Worm (Caenorhabditis elegans): ENCODE results near the gene C44C10.5.

The C44C10.5 gene

DNA sequence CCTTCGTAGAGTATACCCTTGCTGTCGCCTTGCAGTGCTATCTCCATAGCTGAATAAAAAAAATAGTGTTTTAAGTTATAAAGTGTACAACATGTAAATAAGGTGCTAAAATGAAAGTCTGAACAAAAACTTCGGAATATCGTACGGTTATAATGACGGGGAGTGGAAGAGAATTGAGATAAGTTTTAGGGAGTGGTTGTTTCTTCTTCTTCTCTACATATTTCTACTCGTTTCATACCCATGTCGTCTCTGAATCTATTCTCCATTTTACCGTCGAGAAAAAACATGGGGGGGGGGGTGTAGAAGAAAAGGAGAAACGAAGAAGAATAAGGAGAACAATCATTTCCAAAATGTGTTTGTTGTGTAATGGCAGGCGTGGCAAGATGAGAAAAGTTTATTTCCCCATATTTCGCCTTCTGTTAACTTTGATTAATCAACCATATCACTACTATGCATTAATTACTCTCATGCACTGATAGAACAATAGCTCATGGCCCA is 26.2 kb downstream of the C44C10.5 start, which contains the start of gene C44C10.9:
TSS of gene C44C10.9 (minus strand) at position 51 of the 498 bp plus-strand sequence.
- TF ChIP-seq nhr-25 (tag; optimal IDR thresholded peaks at IDR 0.05) (peak; percentile 42), lsy-2 (tag; optimal IDR thresholded peaks at IDR 0.05) (no peak), blmp-1 (tag; optimal IDR thresholded peaks at IDR 0.05; ENCODE audit: insufficient read depth) (peak; percentile 28)

DNA sequence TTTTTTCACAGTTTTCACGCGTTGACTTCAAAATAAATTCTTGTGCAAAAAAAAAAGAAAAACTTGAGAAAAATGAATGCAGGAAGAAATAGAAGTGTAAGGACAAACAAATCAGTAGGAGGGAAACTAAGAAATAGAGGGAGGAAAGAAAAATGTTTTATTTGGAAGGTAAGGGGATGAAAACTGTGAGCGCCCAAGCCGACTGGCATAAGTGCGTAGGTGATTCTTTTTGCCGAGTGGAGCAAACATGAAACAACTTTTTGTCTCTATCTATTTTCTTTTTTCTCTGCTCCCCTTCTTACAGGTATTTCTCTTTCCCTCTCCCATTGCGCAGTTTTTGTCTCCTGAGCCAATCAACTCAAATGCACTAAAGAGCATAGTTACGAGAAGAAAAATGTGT is 28.4 kb downstream of the C44C10.5 start:
- no peak for TF ChIP-seq nhr-77 (tag; optimal IDR thresholded peaks at IDR 0.05)
- TF ChIP-seq ceh-16 (tag; optimal IDR thresholded peaks at IDR 0.05), result no peak
- TF ChIP-seq nhr-129 (tag; optimal IDR thresholded peaks at IDR 0.05), result peak; percentile 3
- TF ChIP-seq F13H6.1 (tag; optimal IDR thresholded peaks at IDR 0.05), result peak; percentile 53
- no peak for TF ChIP-seq gmeb-1 (tag; optimal IDR thresholded peaks at IDR 0.05)

DNA sequence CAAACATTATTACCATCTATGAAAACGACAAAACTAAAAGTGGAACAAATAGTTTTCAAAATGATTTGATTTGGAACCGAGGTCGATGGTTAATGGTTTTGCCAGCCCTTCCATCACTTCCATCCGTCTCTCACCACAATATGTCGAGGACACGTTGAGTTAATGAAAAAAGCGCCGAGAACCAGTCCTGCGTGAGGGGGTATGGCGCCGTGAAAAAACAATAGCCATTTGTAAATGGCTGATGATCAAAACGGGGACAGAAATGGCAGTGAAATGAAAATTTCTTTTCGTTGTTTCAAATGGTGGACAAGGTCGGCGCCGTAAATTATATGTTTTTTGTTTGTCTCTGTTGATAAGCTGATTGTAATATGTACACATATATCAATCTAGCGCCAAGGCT is 29.7 kb downstream of the C44C10.5 start:
- TF ChIP-seq nhr-25 (tag; optimal IDR thresholded peaks at IDR 0.05) (peak; percentile 43), lin-39 (tag; optimal IDR thresholded peaks at IDR 0.05) (no peak), mbf-1 (tag; optimal IDR thresholded peaks at IDR 0.05) (no peak), nhr-77 (tag; optimal IDR thresholded peaks at IDR 0.05) (no peak), F13H6.1 (tag; optimal IDR thresholded peaks at IDR 0.05) (peak; percentile 4)

DNA sequence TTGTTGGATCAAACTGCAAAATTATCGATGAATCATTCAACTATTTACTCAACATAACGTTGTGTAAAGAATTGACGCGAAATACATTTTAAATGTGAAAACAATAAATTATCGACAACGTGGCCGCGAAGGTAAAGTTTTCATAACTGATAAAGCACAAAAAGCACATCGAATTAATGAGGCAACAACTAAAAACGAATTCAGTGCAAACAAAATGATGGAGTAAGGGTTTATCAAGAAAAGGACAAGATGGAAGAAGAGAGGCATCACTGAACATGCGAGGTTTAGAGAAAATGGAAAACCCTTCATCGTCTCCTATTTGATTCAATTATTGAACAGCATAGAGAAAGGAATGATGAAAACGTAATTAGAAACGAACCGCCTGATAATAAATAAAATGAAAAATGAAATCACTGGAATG is 33.5 kb downstream of the C44C10.5 start, which contains the start of gene D1053.4:
TSS of gene D1053.4 (minus strand) at position 20 of the 421 bp plus-strand sequence.
- no peak for TF ChIP-seq alr-1 (tag; optimal IDR thresholded peaks at IDR 0.05)
- TF ChIP-seq lin-11 (tag; optimal IDR thresholded peaks at IDR 0.05), result no peak
- TF ChIP-seq nhr-129 (tag; optimal IDR thresholded peaks at IDR 0.05), result no peak
- no peak for TF ChIP-seq sma-3 (GFP tag; optimal IDR thresholded peaks at IDR 0.05)
- TF ChIP-seq mdl-1 (tag; optimal IDR thresholded peaks at IDR 0.05), result peak in 1 of 2 experiments; percentile 15
- peak; percentile 8 for TF ChIP-seq gmeb-1 (tag; optimal IDR thresholded peaks at IDR 0.05)
- TF ChIP-seq zag-1 (tag; optimal IDR thresholded peaks at IDR 0.05), result no peak
- TF ChIP-seq F13H6.1 (tag; optimal IDR thresholded peaks at IDR 0.05), result peak; percentile 18
- no peak for TF ChIP-seq nhr-6 (tag; optimal IDR thresholded peaks at IDR 0.05)
- no peak for TF ChIP-seq elt-3 (tag; optimal IDR thresholded peaks at IDR 0.05)
- TF ChIP-seq lin-13 (GFP tag; optimal IDR thresholded peaks at IDR 0.05), result no peak
- TF ChIP-seq dmd-4 (tag; optimal IDR thresholded peaks at IDR 0.05), result no peak
- TF ChIP-seq mab-5 (tag; optimal IDR thresholded peaks at IDR 0.05), result no peak
- TF ChIP-seq skn-1 (tag; optimal IDR thresholded peaks at IDR 0.05), result no peak
- TF ChIP-seq mbf-1 (tag; optimal IDR thresholded peaks at IDR 0.05), result no peak
- peak; percentile 76 for TF ChIP-seq crh-2 (tag; optimal IDR thresholded peaks at IDR 0.05)
- no peak for TF ChIP-seq nhr-10 (tag; optimal IDR thresholded peaks at IDR 0.05)
- no peak for TF ChIP-seq C34F6.9 (tag; optimal IDR thresholded peaks at IDR 0.05)
- no peak for TF ChIP-seq nhr-23 (tag; optimal IDR thresholded peaks at IDR 0.05)
- no peak for TF ChIP-seq unc-55 (GFP tag; optimal IDR thresholded peaks at IDR 0.05)
- TF ChIP-seq aly-2 (tag; optimal IDR thresholded peaks at IDR 0.05), result no peak
- TF ChIP-seq Y55F3AM.14 (GFP tag; optimal IDR thresholded peaks at IDR 0.05), result no peak
- TF ChIP-seq ama-1 (optimal IDR thresholded peaks at IDR 0.05), result no peak
- no peak for TF ChIP-seq ztf-4 (tag; optimal IDR thresholded peaks at IDR 0.05)
- no peak for TF ChIP-seq ceh-82 (tag; optimal IDR thresholded peaks at IDR 0.05)
- no peak for TF ChIP-seq lin-39 (tag; optimal IDR thresholded peaks at IDR 0.05)
- TF ChIP-seq ztf-1 (GFP tag; conservative IDR thresholded peaks at IDR 0.05), result no peak
- TF ChIP-seq nhr-77 (tag; optimal IDR thresholded peaks at IDR 0.05), result no peak
- TF ChIP-seq nhr-237 (tag; optimal IDR thresholded peaks at IDR 0.05), result no peak
- TF ChIP-seq R02D3.7 (tag; optimal IDR thresholded peaks at IDR 0.05), result no peak
- peak; percentile 22 for TF ChIP-seq egl-27 (tag; optimal IDR thresholded peaks at IDR 0.05)
- TF ChIP-seq sem-4 (tag; optimal IDR thresholded peaks at IDR 0.05), result no peak
- TF ChIP-seq peb-1 (tag; optimal IDR thresholded peaks at IDR 0.05), result no peak
- TF ChIP-seq elt-1 (tag; optimal IDR thresholded peaks at IDR 0.05), result no peak
- no peak for TF ChIP-seq nhr-25 (tag; optimal IDR thresholded peaks at IDR 0.05)
- no peak for TF ChIP-seq nhr-12 (tag; optimal IDR thresholded peaks at IDR 0.05)
- TF ChIP-seq fos-1 (tag; optimal IDR thresholded peaks at IDR 0.05), result peak; percentile 85
- no peak for TF ChIP-seq unc-62 (GFP tag; optimal IDR thresholded peaks at IDR 0.05)
- TF ChIP-seq ceh-16 (tag; optimal IDR thresholded peaks at IDR 0.05), result no peak
- no peak for TF ChIP-seq unc-39 (tag; optimal IDR thresholded peaks at IDR 0.05)
- TF ChIP-seq nhr-11 (tag; optimal IDR thresholded peaks at IDR 0.05), result no peak
- TF ChIP-seq ZK546.5 (tag; optimal IDR thresholded peaks at IDR 0.05), result no peak
- no peak for TF ChIP-seq lsy-2 (tag; optimal IDR thresholded peaks at IDR 0.05)
- TF ChIP-seq sma-9 (GFP tag; optimal IDR thresholded peaks at IDR 0.05), result peak; percentile 47
- TF ChIP-seq sma-9 (tag; optimal IDR thresholded peaks at IDR 0.05), result no peak
